Worm (Caenorhabditis elegans) whole organism, L2 larva: ENCODE measurements around the gene C16C8.20.

Experiments used
- C34F6.9 ChIP-seq: fragments of 150-350 bp; optimal IDR thresholded peaks from 2 replicates; lab custom pipeline; 2014; ENCODE audit warnings: missing biosample characterization, missing genetic modification characterization
- F13H6.1 ChIP-seq: sonication (generic microtip); optimal IDR thresholded peaks from 2 replicates; lab custom pipeline; 2016; ENCODE audit warnings: missing genetic modification characterization, missing compliant biosample characterization
- R02D3.7 ChIP-seq: fragments of 150-350 bp; optimal IDR thresholded peaks from 2 replicates; lab custom pipeline; 2014; ENCODE audit warnings: missing biosample characterization, missing genetic modification characterization
- Y55F3AM.14 ChIP-seq: fragments of 200-800 bp; sonication (Bioruptor generic); optimal IDR thresholded peaks from 2 replicates; lab custom pipeline; 2018; ENCODE audit warnings: mild to moderate bottlenecking, missing genetic modification characterization, missing compliant biosample characterization
- ZK546.5 ChIP-seq: sonication (generic microtip); optimal IDR thresholded peaks from 2 replicates; lab custom pipeline; 2017; ENCODE audit warnings: missing biosample characterization, missing genetic modification characterization
- alr-1 ChIP-seq: fragments of 150-350 bp; optimal IDR thresholded peaks from 2 replicates; lab custom pipeline; 2014; ENCODE audit warnings: missing biosample characterization, missing genetic modification characterization
- aly-2 ChIP-seq: fragments of 150-350 bp; optimal IDR thresholded peaks from 2 replicates; lab custom pipeline; 2014; ENCODE audit warnings: missing biosample characterization, missing genetic modification characterization
- blmp-1 ChIP-seq: sonication (generic microtip); optimal IDR thresholded peaks from 2 replicates; lab custom pipeline; 2017; ENCODE audit warnings: missing genetic modification characterization, mild to moderate bottlenecking, missing compliant biosample characterization, antibody characterized with exemption, moderate library complexity; ENCODE audit not compliant: insufficient read depth
- ceh-16 ChIP-seq: fragments of 150-350 bp; optimal IDR thresholded peaks from 2 replicates; lab custom pipeline; 2014; ENCODE audit warnings: missing biosample characterization, missing genetic modification characterization
- ceh-82 ChIP-seq: fragments of 150-350 bp; optimal IDR thresholded peaks from 2 replicates; lab custom pipeline; 2014; ENCODE audit warnings: missing biosample characterization, missing genetic modification characterization
- crh-2 ChIP-seq: sonication (generic microtip); optimal IDR thresholded peaks from 2 replicates; lab custom pipeline; 2017; ENCODE audit warnings: missing biosample characterization, missing genetic modification characterization
- dmd-4 ChIP-seq: sonication (generic microtip); optimal IDR thresholded peaks from 2 replicates; lab custom pipeline; 2017; ENCODE audit warnings: missing biosample characterization, missing genetic modification characterization
- egl-27 ChIP-seq: sonication (generic microtip); optimal IDR thresholded peaks from 3 replicates; lab custom pipeline; 2017; ENCODE audit warnings: missing biosample characterization, missing genetic modification reagents, missing genetic modification characterization
- elt-1 ChIP-seq: fragments of 150-350 bp; optimal IDR thresholded peaks from 2 replicates; lab custom pipeline; 2014; ENCODE audit warnings: missing biosample characterization, missing genetic modification characterization
- elt-3 ChIP-seq: sonication (generic microtip); optimal IDR thresholded peaks from 2 replicates; lab custom pipeline; 2017; ENCODE audit warnings: missing biosample characterization, missing genetic modification characterization
- gmeb-1 ChIP-seq: fragments of 150-350 bp; optimal IDR thresholded peaks from 2 replicates; lab custom pipeline; 2014; ENCODE audit warnings: missing biosample characterization, missing genetic modification characterization
- lin-11 ChIP-seq: fragments of 150-350 bp; sonication (generic microtip); optimal IDR thresholded peaks from 2 replicates; lab custom pipeline; 2014; ENCODE audit warnings: missing biosample characterization, missing genetic modification characterization, inconsistent platforms, mixed read lengths
- lin-13 ChIP-seq: fragments of 150-350 bp; optimal IDR thresholded peaks from 2 replicates; lab custom pipeline; 2014; ENCODE audit warnings: missing biosample characterization, missing genetic modification reagents, missing genetic modification characterization
- lin-39 ChIP-seq: fragments of 150-350 bp; optimal IDR thresholded peaks from 2 replicates; lab custom pipeline; 2014; ENCODE audit warnings: missing biosample characterization, missing genetic modification reagents, missing genetic modification characterization
- lsy-2 ChIP-seq, 2 experiments: fragments of 150-350 bp in 1 of 2; sonication (generic microtip) in 1 of 2; optimal IDR thresholded peaks; 2 replicates each; lab custom pipeline; 2014 to 2017; ENCODE audit warnings: missing biosample characterization in 2 of 2, missing genetic modification characterization in 2 of 2
- mab-5 ChIP-seq: fragments of 150-350 bp; optimal IDR thresholded peaks from 2 replicates; lab custom pipeline; 2014; ENCODE audit warnings: missing biosample characterization, missing genetic modification characterization
- mbf-1 ChIP-seq: sonication (generic microtip); optimal IDR thresholded peaks from 2 replicates; lab custom pipeline; 2017; ENCODE audit warnings: missing biosample characterization, missing genetic modification characterization
- nhr-10 ChIP-seq: sonication (generic microtip); optimal IDR thresholded peaks from 2 replicates; lab custom pipeline; 2017; ENCODE audit warnings: missing biosample characterization, missing genetic modification characterization
- nhr-11 ChIP-seq: fragments of 150-350 bp; optimal IDR thresholded peaks from 2 replicates; lab custom pipeline; 2014; ENCODE audit warnings: missing biosample characterization, missing genetic modification characterization
- nhr-12 ChIP-seq: fragments of 150-350 bp; optimal IDR thresholded peaks from 2 replicates; lab custom pipeline; 2014; ENCODE audit warnings: missing biosample characterization, missing genetic modification characterization
- nhr-129 ChIP-seq: fragments of 150-350 bp; optimal IDR thresholded peaks from 2 replicates; lab custom pipeline; 2014; ENCODE audit warnings: missing biosample characterization, missing genetic modification characterization
- nhr-21 ChIP-seq: fragments of 150-350 bp; optimal IDR thresholded peaks from 2 replicates; lab custom pipeline; 2014; ENCODE audit warnings: missing biosample characterization, missing genetic modification characterization
- nhr-6 ChIP-seq: fragments of 150-350 bp; optimal IDR thresholded peaks from 2 replicates; lab custom pipeline; 2014; ENCODE audit warnings: missing biosample characterization, missing genetic modification characterization
- nhr-77 ChIP-seq: fragments of 150-350 bp; optimal IDR thresholded peaks from 2 replicates; lab custom pipeline; 2014; ENCODE audit warnings: missing biosample characterization, missing genetic modification characterization
- peb-1 ChIP-seq: fragments of 150-350 bp; optimal IDR thresholded peaks from 2 replicates; lab custom pipeline; 2014; ENCODE audit warnings: missing biosample characterization, missing genetic modification characterization
- sem-4 ChIP-seq: fragments of 150-350 bp; optimal IDR thresholded peaks from 2 replicates; lab custom pipeline; 2014; ENCODE audit warnings: missing biosample characterization, missing genetic modification reagents, missing genetic modification characterization
- sma-3 ChIP-seq: sonication (generic microtip); optimal IDR thresholded peaks from 2 replicates; lab custom pipeline; 2016; ENCODE audit warnings: missing genetic modification reagents, missing genetic modification characterization, missing compliant biosample characterization
- sma-9 ChIP-seq, 2 experiments: fragments of 150-350 bp in 1 of 2; sonication (generic microtip) in 1 of 2; optimal IDR thresholded peaks; 2 replicates each; lab custom pipeline; 2014 to 2016; ENCODE audit warnings: missing genetic modification characterization in 2 of 2, mild to moderate bottlenecking in 1 of 2, missing biosample characterization in 1 of 2, missing compliant biosample characterization in 1 of 2, missing genetic modification reagents in 1 of 2, moderate library complexity in 1 of 2
- snpc-4 ChIP-seq: fragments of 150-350 bp; optimal IDR thresholded peaks from 2 replicates; lab custom pipeline; 2014; ENCODE audit warnings: missing biosample characterization, missing genetic modification characterization
- unc-39 ChIP-seq: fragments of 150-350 bp; optimal IDR thresholded peaks from 2 replicates; lab custom pipeline; 2014; ENCODE audit warnings: missing biosample characterization, missing genetic modification characterization
- unc-55 ChIP-seq: fragments of 150-350 bp; sonication (generic microtip); optimal IDR thresholded peaks from 3 replicates; lab custom pipeline; 2014; ENCODE audit warnings: missing biosample characterization, missing genetic modification reagents, missing genetic modification characterization
- unc-62 ChIP-seq: fragments of 150-350 bp; optimal IDR thresholded peaks from 2 replicates; lab custom pipeline; 2014; ENCODE audit warnings: missing biosample characterization, missing genetic modification reagents, missing genetic modification characterization
- ztf-11 ChIP-seq: sonication (generic microtip); optimal IDR thresholded peaks from 2 replicates; lab custom pipeline; 2017; ENCODE audit warnings: missing biosample characterization, missing genetic modification characterization

Gene C16C8.20

ce11 chrII:3458209-3458608 is 11.5 kb downstream of the C16C8.20 start, which contains the start of the genes C16C8.26 and C16C8.19:
Gene C16C8.26 (minus strand): TSS chrII:3458309.
Gene C16C8.19 (plus strand): TSS chrII:3458487.
- TF ChIP-seq egl-27 (no peak), aly-2 (tag; lab: Kevin White, UChicago) (no peak), ceh-82 (tag; lab: Kevin White, UChicago) (no peak), nhr-12 (no peak), nhr-6 (tag; lab: Kevin White, UChicago) (no peak), lsy-2 (tag; optimal IDR thresholded peaks at IDR 0.05; lab: Kevin White, UChicago) (no peak), dmd-4 (tag; lab: Kevin White, UChicago) (no peak), R02D3.7 (no peak), nhr-129 (no peak)

- TF ChIP-seq nhr-6 (tag; lab: Kevin White, UChicago), result no peak
- no peak for TF ChIP-seq snpc-4 (tag; lab: Kevin White, UChicago)
- TF ChIP-seq F13H6.1 (tag; lab: Kevin White, UChicago), result no peak
- TF ChIP-seq mab-5 (tag; lab: Kevin White, UChicago), result no peak
- no peak for TF ChIP-seq crh-2 (tag; lab: Kevin White, UChicago)
- TF ChIP-seq elt-1 (tag; lab: Kevin White, UChicago), result no peak
- no peak for TF ChIP-seq unc-62 (GFP tag; lab: Kevin White, UChicago)
- no peak for TF ChIP-seq peb-1 (tag; lab: Kevin White, UChicago)
- TF ChIP-seq Y55F3AM.14 (GFP tag; lab: Kevin White, UChicago), result no peak
- TF ChIP-seq R02D3.7, result no peak
- TF ChIP-seq nhr-77, result no peak
- TF ChIP-seq elt-3 (tag; lab: Kevin White, UChicago), result no peak
- no peak for TF ChIP-seq nhr-11 (tag; lab: Kevin White, UChicago)
- TF ChIP-seq nhr-21 (tag; lab: Kevin White, UChicago), result no peak
- no peak for TF ChIP-seq alr-1
- TF ChIP-seq blmp-1 (tag; lab: Kevin White, UChicago), result no peak
- TF ChIP-seq nhr-10, result no peak
- no peak for TF ChIP-seq sem-4 (tag; lab: Kevin White, UChicago)
Observed at ce11 chrII:3459199-3459598, 12.5 kb downstream of the C16C8.20 start.

ce11 chrII:3460048-3460447 is 13.3 kb downstream of the C16C8.20 start, which contains the start of gene C16C8.7:
Gene C16C8.7 (minus strand): TSS chrII:3460148.
- no peak for TF ChIP-seq elt-3 (tag; lab: Kevin White, UChicago)
- no peak for TF ChIP-seq nhr-77
- TF ChIP-seq sem-4 (tag; lab: Kevin White, UChicago), result no peak
- no peak for TF ChIP-seq egl-27
- no peak for TF ChIP-seq ceh-82 (tag; lab: Kevin White, UChicago)
- no peak for TF ChIP-seq R02D3.7
- TF ChIP-seq lin-13, result no peak
- TF ChIP-seq lsy-2 (tag; optimal IDR thresholded peaks at IDR 0.05; lab: Kevin White, UChicago), result no peak
- no peak for TF ChIP-seq mbf-1 (tag; lab: Kevin White, UChicago)
- no peak for TF ChIP-seq nhr-12
- TF ChIP-seq dmd-4 (tag; lab: Kevin White, UChicago), result no peak
- TF ChIP-seq, all 48 proteins: peak for 0

ce11 chrII:3461586-3461985 is 14.8 kb downstream of the C16C8.20 start, which contains the start of gene C16C8.8:
Gene C16C8.8 (minus strand): TSS chrII:3461686.
- no peak for TF ChIP-seq ceh-82 (tag; lab: Kevin White, UChicago)
- no peak for TF ChIP-seq sma-3
- TF ChIP-seq alr-1, result no peak
- no peak for TF ChIP-seq lsy-2 (tag; optimal IDR thresholded peaks at IDR 0.05; lab: Kevin White, UChicago)
- TF ChIP-seq nhr-6 (tag; lab: Kevin White, UChicago), result no peak
- no peak for TF ChIP-seq nhr-10
- no peak for TF ChIP-seq lin-11
- TF ChIP-seq lin-39 (tag; lab: Kevin White, UChicago), result no peak
- no peak for TF ChIP-seq elt-1 (tag; lab: Kevin White, UChicago)
- no peak for TF ChIP-seq unc-55 (GFP tag; lab: Kevin White, UChicago)
- no peak for TF ChIP-seq ztf-11 (tag; lab: Kevin White, UChicago)
- TF ChIP-seq gmeb-1 (tag; lab: Kevin White, UChicago), result no peak
- no peak for TF ChIP-seq C34F6.9
- no peak for TF ChIP-seq ceh-16 (tag; lab: Kevin White, UChicago)
- no peak for TF ChIP-seq sma-9 (GFP tag; optimal IDR thresholded peaks at IDR 0.05; lab: Kevin White, UChicago)
- TF ChIP-seq sma-9 (tag; optimal IDR thresholded peaks at IDR 0.05; lab: Kevin White, UChicago), result no peak
- no peak for TF ChIP-seq unc-39 (tag; lab: Kevin White, UChicago)
- TF ChIP-seq dmd-4 (tag; lab: Kevin White, UChicago), result no peak
- TF ChIP-seq ZK546.5 (tag; lab: Kevin White, UChicago), result no peak
- TF ChIP-seq F13H6.1 (tag; lab: Kevin White, UChicago), result no peak
- no peak for TF ChIP-seq nhr-77
- TF ChIP-seq, all 48 proteins: peak for 0
